Fruit fly (Drosophila melanogaster) whole organism, embryonic: Measurements from ENCODE around the gene CHES-1-like.

Experiments used
- BEAF-32 ChIP-seq: fragments of 200-800 bp; sonication (Bioruptor generic); optimal IDR thresholded peaks from 3 replicates; lab custom pipeline; 2017; ENCODE audit warnings: missing biosample characterization, missing genetic modification characterization, mild to moderate bottlenecking, moderate library complexity, missing genetic modification reagents
- CG10654 ChIP-seq: fragments of 200-800 bp; sonication (Bioruptor generic); optimal IDR thresholded peaks from 2 replicates; lab custom pipeline; 2016; ENCODE audit warnings: missing biosample characterization, missing genetic modification characterization
- CG10979 ChIP-seq: fragments of 200-800 bp; sonication (Bioruptor generic); optimal IDR thresholded peaks from 2 replicates; lab custom pipeline; 2018; ENCODE audit warnings: missing biosample characterization, mild to moderate bottlenecking, missing genetic modification characterization, moderate library complexity
- CG12744 ChIP-seq: fragments of 200-800 bp; sonication (Bioruptor generic); optimal IDR thresholded peaks from 2 replicates; lab custom pipeline; 2016; ENCODE audit warnings: missing biosample characterization, missing genetic modification characterization
- CG12942 ChIP-seq: fragments of 200-800 bp; sonication (Bioruptor generic); optimal IDR thresholded peaks from 3 replicates; lab custom pipeline; 2016; ENCODE audit warnings: missing biosample characterization, missing genetic modification characterization
- CG13424 ChIP-seq: fragments of 200-800 bp; sonication (Bioruptor generic); optimal IDR thresholded peaks from 2 replicates; lab custom pipeline; 2019; ENCODE audit warnings: missing biosample characterization, mild to moderate bottlenecking, missing genetic modification characterization, moderate library complexity
- CG17612 ChIP-seq: fragments of 200-800 bp; sonication (Bioruptor generic); IDR thresholded peaks from 2 replicates; pipeline ENCODE4 v1.3.6; 2022; ENCODE audit warnings: missing biosample characterization, missing genetic modification characterization
- CG1792 ChIP-seq: fragments of 200-800 bp; sonication (Bioruptor generic); optimal IDR thresholded peaks from 2 replicates; lab custom pipeline; 2016; ENCODE audit warnings: missing biosample characterization, missing genetic modification characterization
- CG1832 ChIP-seq: fragments of 200-800 bp; sonication (Bioruptor generic); optimal IDR thresholded peaks from 2 replicates; lab custom pipeline; 2017; ENCODE audit warnings: missing biosample characterization, mild to moderate bottlenecking, missing genetic modification characterization, inconsistent platforms
- CG18599 ChIP-seq: fragments of 200-800 bp; sonication (Bioruptor generic); optimal IDR thresholded peaks from 3 replicates; lab custom pipeline; 2017; ENCODE audit warnings: missing biosample characterization, missing genetic modification characterization, mild to moderate bottlenecking, moderate library complexity, missing genetic modification reagents
- CG2129 ChIP-seq: fragments of 200-800 bp; sonication (Bioruptor generic); IDR thresholded peaks from 2 replicates; pipeline ENCODE4 v1.3.6; 2022; ENCODE audit warnings: missing biosample characterization, missing genetic modification characterization; ENCODE audit not compliant: partially characterized antibody
- CG31441 ChIP-seq: fragments of 200-800 bp; sonication (Bioruptor generic); IDR thresholded peaks from 2 replicates; pipeline ENCODE4 v1.3.6; 2022; ENCODE audit warnings: missing biosample characterization, missing genetic modification characterization
- CG3407 ChIP-seq: fragments of 200-800 bp; sonication (Bioruptor generic); optimal IDR thresholded peaks from 2 replicates; lab custom pipeline; 2018; ENCODE audit warnings: missing biosample characterization, mild to moderate bottlenecking, missing genetic modification characterization
- CG4282 ChIP-seq: fragments of 200-800 bp; sonication (Bioruptor generic); optimal IDR thresholded peaks from 2 replicates; lab custom pipeline; 2016; ENCODE audit warnings: missing biosample characterization, missing genetic modification characterization
- CG5245 ChIP-seq: fragments of 200-800 bp; sonication (Bioruptor generic); optimal IDR thresholded peaks from 3 replicates; lab custom pipeline; 2016; ENCODE audit warnings: missing biosample characterization, missing genetic modification characterization
- CG6272 ChIP-seq: fragments of 200-800 bp; sonication (Bioruptor generic); IDR thresholded peaks from 2 replicates; pipeline ENCODE4 v1.3.6; 2022; ENCODE audit warnings: missing biosample characterization, missing genetic modification characterization
- CoRest ChIP-seq: fragments of 200-800 bp; sonication (Bioruptor generic); optimal IDR thresholded peaks from 3 replicates; lab custom pipeline; 2018; ENCODE audit warnings: missing biosample characterization, mild to moderate bottlenecking, missing genetic modification characterization, moderate library complexity
- Dp ChIP-seq: fragments of 200-800 bp; sonication (Bioruptor generic); optimal IDR thresholded peaks from 2 replicates; lab custom pipeline; 2018; ENCODE audit warnings: missing biosample characterization, mild to moderate bottlenecking, missing genetic modification characterization, moderate library complexity
- Eip74EF ChIP-seq, 2 experiments: fragments of 200-800 bp in 1 of 2; fragments of >200 bp in 1 of 2; sonication (Bioruptor generic) in 1 of 2; optimal IDR thresholded peaks; 2 replicates each; lab custom pipeline; 2017 to 2019; ENCODE audit warnings: missing biosample characterization in 2 of 2, missing genetic modification characterization in 2 of 2, mild to moderate bottlenecking in 1 of 2, moderate library complexity in 1 of 2
- Ets65A ChIP-seq: fragments of 200-800 bp; sonication (Bioruptor generic); peaks from one replicate; lab custom pipeline; 2016; ENCODE audit warnings: missing biosample characterization, missing genetic modification characterization
- Fer3 ChIP-seq: fragments of 200-800 bp; sonication (Bioruptor generic); optimal IDR thresholded peaks from 2 replicates; lab custom pipeline; 2018; ENCODE audit warnings: missing biosample characterization, mild to moderate bottlenecking, missing genetic modification characterization, moderate library complexity
- Hey ChIP-seq: fragments of 200-800 bp; sonication (Bioruptor generic); optimal IDR thresholded peaks from 3 replicates; lab custom pipeline; 2018; ENCODE audit warnings: missing biosample characterization, mild to moderate bottlenecking, missing genetic modification characterization
- Rfx ChIP-seq: fragments of 200-800 bp; sonication (Bioruptor generic); IDR thresholded peaks from 2 replicates; pipeline ENCODE4 v1.3.6; 2022; ENCODE audit warnings: missing biosample characterization, missing genetic modification characterization
- Ssrp ChIP-seq: fragments of 200-800 bp; sonication (Bioruptor generic); optimal IDR thresholded peaks from 2 replicates; lab custom pipeline; 2018; ENCODE audit warnings: missing biosample characterization, mild to moderate bottlenecking, missing genetic modification characterization, moderate library complexity
- Usf ChIP-seq: fragments of 200-800 bp; sonication (Bioruptor generic); optimal IDR thresholded peaks from 2 replicates; lab custom pipeline; 2017; ENCODE audit warnings: missing genotype, missing biosample characterization, missing genetic modification characterization
- ash1 ChIP-seq: fragments of 200-800 bp; sonication (Bioruptor generic); optimal IDR thresholded peaks from 2 replicates; lab custom pipeline; 2018; ENCODE audit warnings: missing biosample characterization, mild to moderate bottlenecking, missing genetic modification characterization
- btn ChIP-seq: fragments of 200-800 bp; sonication (Bioruptor generic); optimal IDR thresholded peaks from 2 replicates; lab custom pipeline; 2016; ENCODE audit warnings: missing biosample characterization, missing genetic modification characterization
- cato ChIP-seq: fragments of 200-800 bp; sonication (Bioruptor generic); optimal IDR thresholded peaks from 2 replicates; lab custom pipeline; 2016; ENCODE audit warnings: missing biosample characterization, missing genetic modification characterization, borderline replicate concordance
- dmrt11E ChIP-seq: fragments of 200-800 bp; sonication (Bioruptor generic); optimal IDR thresholded peaks from 3 replicates; lab custom pipeline; 2018; ENCODE audit warnings: missing biosample characterization, mild to moderate bottlenecking, missing genetic modification characterization, moderate library complexity
- ems ChIP-seq: fragments of 200-800 bp; sonication (Bioruptor generic); optimal IDR thresholded peaks from 3 replicates; lab custom pipeline; 2016; ENCODE audit warnings: missing biosample characterization, missing genetic modification characterization
- ewg ChIP-seq: fragments of 200-800 bp; sonication (Bioruptor generic); optimal IDR thresholded peaks from 3 replicates; lab custom pipeline; 2017; ENCODE audit warnings: mild to moderate bottlenecking, missing biosample characterization, missing genetic modification reagents, missing genetic modification characterization
- fd64A ChIP-seq: fragments of 200-800 bp; sonication (Bioruptor generic); optimal IDR thresholded peaks from 3 replicates; lab custom pipeline; 2018; ENCODE audit warnings: missing biosample characterization, mild to moderate bottlenecking, missing genetic modification characterization
- h ChIP-seq: fragments of >200 bp; optimal IDR thresholded peaks from 2 replicates; lab custom pipeline; 2017
- hkb ChIP-seq, 2 experiments: fragments of 200-800 bp in 1 of 2; fragments of >200 bp in 1 of 2; sonication (Bioruptor generic) in 1 of 2; IDR thresholded peaks in 1 of 2; optimal IDR thresholded peaks in 1 of 2; 2 replicates each; pipeline versions ENCODE4 v1.3.6 to Lab custom; 2017 to 2022; ENCODE audit warnings: missing biosample characterization in 1 of 2, missing genetic modification characterization in 1 of 2
- jumu ChIP-seq: fragments of 200-800 bp; sonication (Bioruptor generic); optimal IDR thresholded peaks from 3 replicates; lab custom pipeline; 2016; ENCODE audit warnings: missing biosample characterization, missing genetic modification characterization
- klu ChIP-seq: fragments of 200-800 bp; sonication (Bioruptor generic); IDR thresholded peaks from 2 replicates; pipeline ENCODE4 v1.3.6; 2022; ENCODE audit warnings: missing biosample characterization, missing genetic modification characterization
- lilli ChIP-seq: fragments of 200-800 bp; sonication (Bioruptor generic); optimal IDR thresholded peaks from 3 replicates; lab custom pipeline; 2016; ENCODE audit warnings: missing biosample characterization, missing genetic modification characterization
- nerfin-2 ChIP-seq: fragments of 200-800 bp; sonication (Bioruptor generic); IDR thresholded peaks from 2 replicates; pipeline ENCODE4 v1.3.6; 2022; ENCODE audit warnings: missing biosample characterization, missing genetic modification characterization; ENCODE audit not compliant: partially characterized antibody
- sc ChIP-seq, 3 experiments: fragments of >200 bp in 2 of 3; fragments of 200-800 bp in 1 of 3; sonication (Bioruptor generic) in 1 of 3; optimal IDR thresholded peaks; 2 replicates in 2 of 3; 3 replicates in 1 of 3; lab custom pipeline; 2017; ENCODE audit warnings: mild to moderate bottlenecking in 1 of 3, missing biosample characterization in 1 of 3, missing genetic modification characterization in 1 of 3, missing genetic modification reagents in 1 of 3
- sim ChIP-seq: fragments of 200-800 bp; sonication (Bioruptor generic); IDR thresholded peaks from 2 replicates; pipeline ENCODE4 v1.3.6; 2022; ENCODE audit warnings: missing biosample characterization, missing genetic modification characterization
- slou ChIP-seq: fragments of 200-800 bp; sonication (Bioruptor generic); optimal IDR thresholded peaks from 3 replicates; lab custom pipeline; 2016; ENCODE audit warnings: missing biosample characterization, missing genetic modification characterization
- slp2 ChIP-seq: fragments of 200-800 bp; sonication (Bioruptor generic); optimal IDR thresholded peaks from 2 replicates; lab custom pipeline; 2016; ENCODE audit warnings: missing biosample characterization, missing genetic modification characterization
- sug ChIP-seq: fragments of 200-800 bp; optimal IDR thresholded peaks from 2 replicates; lab custom pipeline; 2019; ENCODE audit warnings: missing biosample characterization, mild to moderate bottlenecking, missing genetic modification characterization, moderate library complexity
- tin ChIP-seq: fragments of 200-800 bp; sonication (Bioruptor generic); optimal IDR thresholded peaks from 3 replicates; lab custom pipeline; 2016; ENCODE audit warnings: missing biosample characterization, missing genetic modification characterization
- vfl ChIP-seq: fragments of 200-800 bp; sonication (Bioruptor generic); optimal IDR thresholded peaks from 2 replicates; lab custom pipeline; 2016; ENCODE audit warnings: missing biosample characterization, missing genetic modification characterization
- zen ChIP-seq: fragments of 200-800 bp; sonication (Bioruptor generic); optimal IDR thresholded peaks from 3 replicates; lab custom pipeline; 2018; ENCODE audit warnings: missing biosample characterization, mild to moderate bottlenecking, missing genetic modification characterization, moderate library complexity
- zfh2 ChIP-seq: fragments of 200-800 bp; sonication (Bioruptor generic); optimal IDR thresholded peaks from 2 replicates; lab custom pipeline; 2016; ENCODE audit warnings: missing biosample characterization, missing genetic modification characterization

The CHES-1-like gene

dm6 chrX:7728251-7729164 lies 19.3 kb upstream of the CHES-1-like start, which contains the start of the genes NELF-B and CG12155 (continued):
- TF ChIP-seq zen (tag; lab: Kevin White, UChicago) (peak; percentile 27), Usf (GFP tag; lab: Kevin White, UChicago) (peak; percentile 45), fd64A (GFP tag; lab: Kevin White, UChicago) (no peak), ewg (peak; percentile 45), ems (GFP tag; lab: Kevin White, UChicago) (no peak), btn (GFP tag; lab: Kevin White, UChicago) (no peak), CG2129 (GFP tag; lab: Robert Waterston, UW) (peak; percentile 22; the same call in 1 of the 2 replicates), nerfin-2 (GFP tag; lab: Robert Waterston, UW) (0 out of 2 replicates have a peak, but pooled peaks have one; percentile 41), vfl (GFP tag; lab: Kevin White, UChicago) (peak; percentile 0), CG6272 (no peak; the same call in 1 of the 2 replicates), CG18599 (GFP tag; lab: Kevin White, UChicago) (no peak), CG1832 (no peak), ash1 (GFP tag; lab: Kevin White, UChicago) (no peak), slp2 (peak; percentile 8), Ets65A (GFP tag; lab: Kevin White, UChicago) (peak; percentile 31), Dp (GFP tag; lab: Kevin White, UChicago) (peak; percentile 11), CG5245 (GFP tag; lab: Kevin White, UChicago) (no peak), Rfx (GFP tag; lab: Robert Waterston, UW) (peak; percentile 39; the same call in 1 of the 2 replicates), h (lab: Kevin White, UChicago) (no peak), CG13424 (tag; lab: Kevin White, UChicago) (peak; percentile 58), dmrt11E (tag; lab: Kevin White, UChicago) (peak; percentile 41), sug (tag; lab: Kevin White, UChicago) (peak; percentile 66), slou (peak; percentile 49), Hey (tag; lab: Kevin White, UChicago) (no peak), CG10979 (tag; lab: Kevin White, UChicago) (peak; percentile 23), CG10654 (GFP tag; lab: Kevin White, UChicago) (peak; percentile 41), klu (GFP tag; lab: Robert Waterston, UW) (0 out of 2 replicates have a peak, but pooled peaks have one; percentile 33), sim (GFP tag; lab: Robert Waterston, UW) (no peak), sc (optimal IDR thresholded peaks at IDR 0.05; lab: Kevin White, UChicago) (no peak), sc (GFP tag; optimal IDR thresholded peaks at IDR 0.05; lab: Kevin White, UChicago) (no peak), CG3407 (no peak), tin (GFP tag; lab: Kevin White, UChicago) (peak; percentile 47), CG12942 (peak; percentile 32), Ssrp (peak; percentile 53), CG1792 (GFP tag; lab: Kevin White, UChicago) (no peak), CG4282 (GFP tag; lab: Kevin White, UChicago) (no peak), hkb (optimal IDR thresholded peaks at IDR 0.05; lab: Kevin White, UChicago) (no peak), hkb (GFP tag; IDR thresholded peaks at IDR 0.05; lab: Robert Waterston, UW) (no peak), Eip74EF (GFP tag; optimal IDR thresholded peaks at IDR 0.05; lab: Kevin White, UChicago) (no peak), jumu (GFP tag; lab: Kevin White, UChicago) (no peak), cato (GFP tag; lab: Kevin White, UChicago) (peak; percentile 10), BEAF-32 (peak; percentile 80), CoRest (tag; lab: Kevin White, UChicago) (peak; percentile 77), zfh2 (GFP tag; lab: Kevin White, UChicago) (peak; percentile 23), lilli (peak; percentile 65), Fer3 (peak; percentile 4), CG17612 (no peak), CG12744 (GFP tag; lab: Kevin White, UChicago) (peak; percentile 24), CG31441 (no peak; the same call in 1 of the 2 replicates)
